Fruit fly (Drosophila melanogaster) whole organism, embryonic: Measurements from ENCODE around the gene CG5160.

Experiments
- Abd-B ChIP-seq: fragments of 200-800 bp; sonication (Bioruptor generic); optimal IDR thresholded peaks from 2 replicates; lab custom pipeline; 2018; ENCODE audit warnings: missing biosample characterization, mild to moderate bottlenecking, missing genetic modification characterization, moderate library complexity
- Atf-2 ChIP-seq: fragments of 200-800 bp; sonication (Bioruptor generic); optimal IDR thresholded peaks from 2 replicates; lab custom pipeline; 2016; ENCODE audit warnings: missing biosample characterization, missing genetic modification characterization
- Awh ChIP-seq: fragments of 200-800 bp; sonication (Bioruptor generic); IDR thresholded peaks from 2 replicates; pipeline ENCODE4, ENCODE4 v1.3.6; 2022; ENCODE audit warnings: missing biosample characterization, missing genetic modification characterization
- BEAF-32 ChIP-seq: fragments of 200-800 bp; sonication (Bioruptor generic); optimal IDR thresholded peaks from 3 replicates; lab custom pipeline; 2017; ENCODE audit warnings: missing biosample characterization, missing genetic modification characterization, mild to moderate bottlenecking, moderate library complexity, missing genetic modification reagents
- BtbVII ChIP-seq: fragments of 200-800 bp; sonication (Bioruptor generic); optimal IDR thresholded peaks from 3 replicates; lab custom pipeline; 2017; ENCODE audit warnings: missing biosample characterization, mild to moderate bottlenecking, missing genetic modification characterization
- CG10321 ChIP-seq: fragments of 200-800 bp; sonication (Bioruptor generic); IDR thresholded peaks from 2 replicates; pipeline ENCODE4 v1.3.6; 2022; ENCODE audit warnings: missing biosample characterization, missing genetic modification characterization
- CG11398 ChIP-seq: fragments of 200-800 bp; sonication (Bioruptor generic); optimal IDR thresholded peaks from 2 replicates; lab custom pipeline; 2016; ENCODE audit warnings: missing biosample characterization, missing genetic modification characterization
- CG14050 ChIP-seq: fragments of 200-800 bp; sonication (Bioruptor generic); IDR thresholded peaks from 3 replicates; pipeline ENCODE4 v1.3.6; 2022; ENCODE audit warnings: missing biosample characterization, missing genetic modification characterization
- CG14965 ChIP-seq: fragments of 200-800 bp; sonication (Bioruptor generic); optimal IDR thresholded peaks from 2 replicates; lab custom pipeline; 2016; ENCODE audit warnings: missing biosample characterization, missing genetic modification characterization, borderline replicate concordance
- CG1529 ChIP-seq: fragments of 200-800 bp; sonication (Bioruptor generic); optimal IDR thresholded peaks from 3 replicates; lab custom pipeline; 2018; ENCODE audit warnings: missing biosample characterization, missing genetic modification characterization
- CG15601 ChIP-seq: fragments of 200-800 bp; sonication (Bioruptor generic); optimal IDR thresholded peaks from 3 replicates; lab custom pipeline; 2019; ENCODE audit warnings: missing biosample characterization, mild to moderate bottlenecking, missing genetic modification characterization, moderate library complexity
- CG16815 ChIP-seq: fragments of 200-800 bp; sonication (Bioruptor generic); optimal IDR thresholded peaks from 3 replicates; lab custom pipeline; 2017; ENCODE audit warnings: missing biosample characterization, mild to moderate bottlenecking, missing genetic modification characterization
- CG16863 ChIP-seq: fragments of 200-800 bp; sonication (Bioruptor generic); optimal IDR thresholded peaks from 3 replicates; lab custom pipeline; 2016; ENCODE audit warnings: missing biosample characterization, missing genetic modification characterization
- CG1792 ChIP-seq: fragments of 200-800 bp; sonication (Bioruptor generic); optimal IDR thresholded peaks from 2 replicates; lab custom pipeline; 2016; ENCODE audit warnings: missing biosample characterization, missing genetic modification characterization
- CG2889 ChIP-seq: fragments of 200-800 bp; sonication (Bioruptor generic); IDR thresholded peaks from 3 replicates; pipeline ENCODE4 v1.3.6; 2022; ENCODE audit warnings: missing biosample characterization, missing genetic modification characterization
- CG3065 ChIP-seq: fragments of 200-800 bp; sonication (Bioruptor generic); optimal IDR thresholded peaks from 2 replicates; lab custom pipeline; 2016; ENCODE audit warnings: missing biosample characterization, missing genetic modification characterization
- CG31441 ChIP-seq: fragments of 200-800 bp; sonication (Bioruptor generic); IDR thresholded peaks from 2 replicates; pipeline ENCODE4 v1.3.6; 2022; ENCODE audit warnings: missing biosample characterization, missing genetic modification characterization
- CG4424 ChIP-seq: fragments of 200-800 bp; sonication (Bioruptor generic); optimal IDR thresholded peaks from 3 replicates; lab custom pipeline; 2016; ENCODE audit warnings: missing biosample characterization, missing genetic modification characterization
- CG4854 ChIP-seq: fragments of 200-800 bp; sonication (Bioruptor generic); optimal IDR thresholded peaks from 2 replicates; lab custom pipeline; 2016; ENCODE audit warnings: missing biosample characterization, missing genetic modification characterization, inconsistent platforms
- CG6654 ChIP-seq: fragments of 200-800 bp; sonication (Bioruptor generic); optimal IDR thresholded peaks from 2 replicates; lab custom pipeline; 2017; ENCODE audit warnings: missing biosample characterization, mild to moderate bottlenecking, missing genetic modification characterization
- CG7745 ChIP-seq: fragments of 200-800 bp; sonication (Bioruptor generic); optimal IDR thresholded peaks from 2 replicates; lab custom pipeline; 2018; ENCODE audit warnings: missing biosample characterization, mild to moderate bottlenecking, missing genetic modification characterization, moderate library complexity
- CG7839 ChIP-seq: fragments of 200-800 bp; sonication (Bioruptor generic); optimal IDR thresholded peaks from 3 replicates; lab custom pipeline; 2018; ENCODE audit warnings: missing biosample characterization, mild to moderate bottlenecking, missing genetic modification characterization, moderate library complexity
- CG9727 ChIP-seq: fragments of 200-800 bp; sonication (Bioruptor generic); optimal IDR thresholded peaks from 3 replicates; lab custom pipeline; 2017; ENCODE audit warnings: missing biosample characterization, mild to moderate bottlenecking, missing genetic modification characterization
- CG9797 ChIP-seq: fragments of 200-800 bp; sonication (Bioruptor generic); optimal IDR thresholded peaks from 3 replicates; lab custom pipeline; 2018; ENCODE audit warnings: missing biosample characterization, mild to moderate bottlenecking, missing genetic modification characterization
- Hey ChIP-seq: fragments of 200-800 bp; sonication (Bioruptor generic); optimal IDR thresholded peaks from 3 replicates; lab custom pipeline; 2018; ENCODE audit warnings: missing biosample characterization, mild to moderate bottlenecking, missing genetic modification characterization
- Kr ChIP-seq: fragments of 200-800 bp; sonication (Bioruptor generic); optimal IDR thresholded peaks from 2 replicates; lab custom pipeline; 2017; ENCODE audit warnings: missing biosample characterization, mild to moderate bottlenecking, missing genetic modification characterization
- Lpt ChIP-seq: fragments of >200 bp; optimal IDR thresholded peaks from 2 replicates; lab custom pipeline; 2018; ENCODE audit warnings: missing biosample characterization, missing genetic modification characterization
- Mes4 ChIP-seq: fragments of 200-800 bp; sonication (Bioruptor generic); optimal IDR thresholded peaks from 2 replicates; lab custom pipeline; 2016; ENCODE audit warnings: missing biosample characterization, missing genetic modification characterization
- Side ChIP-seq: fragments of 200-800 bp; sonication (Bioruptor generic); optimal IDR thresholded peaks from 2 replicates; lab custom pipeline; 2016; ENCODE audit warnings: missing biosample characterization, missing genetic modification characterization
- Sox102F ChIP-seq: fragments of 200-800 bp; sonication (Bioruptor generic); optimal IDR thresholded peaks from 2 replicates; lab custom pipeline; 2018; ENCODE audit warnings: missing biosample characterization, mild to moderate bottlenecking, missing genetic modification characterization, moderate library complexity
- Xbp1 ChIP-seq: fragments of 200-800 bp; sonication (Bioruptor generic); optimal IDR thresholded peaks from 3 replicates; lab custom pipeline; 2016; ENCODE audit warnings: missing biosample characterization, mild to moderate bottlenecking, missing genetic modification characterization
- ac ChIP-seq: fragments of 200-800 bp; sonication (Bioruptor generic); optimal IDR thresholded peaks from 3 replicates; lab custom pipeline; 2017; ENCODE audit warnings: missing biosample characterization, mild to moderate bottlenecking, missing genetic modification characterization
- ash1 ChIP-seq: fragments of 200-800 bp; sonication (Bioruptor generic); optimal IDR thresholded peaks from 2 replicates; lab custom pipeline; 2018; ENCODE audit warnings: missing biosample characterization, mild to moderate bottlenecking, missing genetic modification characterization
- az2 ChIP-seq: fragments of 200-800 bp; sonication (Bioruptor generic); optimal IDR thresholded peaks from 3 replicates; lab custom pipeline; 2016; ENCODE audit warnings: missing biosample characterization, missing genetic modification characterization
- bcd ChIP-seq: fragments of 200-800 bp; sonication (Bioruptor generic); optimal IDR thresholded peaks from 2 replicates; lab custom pipeline; 2017; ENCODE audit warnings: missing biosample characterization, mild to moderate bottlenecking, missing genetic modification characterization
- br ChIP-seq: fragments of >200 bp; optimal IDR thresholded peaks from 2 replicates; lab custom pipeline; 2017
- bsh ChIP-seq, 2 experiments: fragments of 200-800 bp; sonication (Bioruptor generic); optimal IDR thresholded peaks; 2 replicates each; lab custom pipeline; 2017 to 2018; ENCODE audit warnings: mild to moderate bottlenecking in 2 of 2, missing biosample characterization in 2 of 2, missing genetic modification characterization in 2 of 2, moderate library complexity in 1 of 2
- caup ChIP-seq: fragments of 200-800 bp; sonication (Bioruptor generic); optimal IDR thresholded peaks from 3 replicates; lab custom pipeline; 2017; ENCODE audit warnings: missing biosample characterization, mild to moderate bottlenecking, missing genetic modification characterization, moderate library complexity; ENCODE audit not compliant: severe bottlenecking
- crc ChIP-seq: fragments of 200-800 bp; sonication (Bioruptor generic); optimal IDR thresholded peaks from 2 replicates; lab custom pipeline; 2016; ENCODE audit warnings: missing biosample characterization, missing genetic modification characterization
- dimm ChIP-seq: fragments of 200-800 bp; sonication (Bioruptor generic); IDR thresholded peaks from 2 replicates; pipeline ENCODE4 v1.3.6; 2022; ENCODE audit warnings: missing biosample characterization, missing genetic modification characterization
- insv ChIP-seq, 2 experiments: fragments of 200-800 bp; sonication (Bioruptor generic); optimal IDR thresholded peaks; 3 replicates each; lab custom pipeline; 2016 to 2018; ENCODE audit warnings: missing biosample characterization in 2 of 2, missing genetic modification characterization in 2 of 2
- mam ChIP-seq: fragments of 200-800 bp; sonication (Bioruptor generic); optimal IDR thresholded peaks from 3 replicates; lab custom pipeline; 2016; ENCODE audit warnings: missing biosample characterization, missing genetic modification characterization
- nmo ChIP-seq: fragments of 200-800 bp; sonication (Bioruptor generic); optimal IDR thresholded peaks from 2 replicates; lab custom pipeline; 2018; ENCODE audit warnings: missing biosample characterization, mild to moderate bottlenecking, missing genetic modification characterization, moderate library complexity
- sna ChIP-seq: fragments of 200-800 bp; sonication (Bioruptor generic); IDR thresholded peaks from 2 replicates; pipeline ENCODE4 v1.3.6; 2022; ENCODE audit warnings: missing biosample characterization, missing genetic modification characterization; ENCODE audit not compliant: partially characterized antibody
- tup ChIP-seq: fragments of 200-800 bp; sonication (Bioruptor generic); optimal IDR thresholded peaks from 2 replicates; lab custom pipeline; 2016; ENCODE audit warnings: missing biosample characterization, mild to moderate bottlenecking, missing genetic modification characterization, moderate library complexity
- unc-4 ChIP-seq: fragments of 200-800 bp; sonication (Bioruptor generic); IDR thresholded peaks from 2 replicates; pipeline ENCODE4 v1.3.6; 2022; ENCODE audit warnings: missing biosample characterization, missing genetic modification characterization; ENCODE audit not compliant: partially characterized antibody
- vnd ChIP-seq: fragments of 200-800 bp; sonication (Bioruptor generic); IDR thresholded peaks from 3 replicates; pipeline ENCODE4 v1.3.6; 2022; ENCODE audit warnings: missing biosample characterization, missing genetic modification characterization; ENCODE audit not compliant: partially characterized antibody
- wdn ChIP-seq: fragments of 200-800 bp; sonication (Bioruptor generic); IDR thresholded peaks from 2 replicates; pipeline ENCODE4 v1.3.6; 2022; ENCODE audit warnings: missing biosample characterization, missing genetic modification characterization
- wor ChIP-seq: fragments of 200-800 bp; sonication (Bioruptor generic); IDR thresholded peaks from 2 replicates; pipeline ENCODE4 v1.3.6; 2022; ENCODE audit warnings: missing biosample characterization, missing genetic modification characterization
- zen2 ChIP-seq: fragments of 200-800 bp; sonication (Bioruptor generic); IDR thresholded peaks from 3 replicates; pipeline ENCODE4 v1.3.6; 2022; ENCODE audit warnings: missing biosample characterization, missing genetic modification characterization; ENCODE audit not compliant: partially characterized antibody

The CG5160 gene

DNA sequence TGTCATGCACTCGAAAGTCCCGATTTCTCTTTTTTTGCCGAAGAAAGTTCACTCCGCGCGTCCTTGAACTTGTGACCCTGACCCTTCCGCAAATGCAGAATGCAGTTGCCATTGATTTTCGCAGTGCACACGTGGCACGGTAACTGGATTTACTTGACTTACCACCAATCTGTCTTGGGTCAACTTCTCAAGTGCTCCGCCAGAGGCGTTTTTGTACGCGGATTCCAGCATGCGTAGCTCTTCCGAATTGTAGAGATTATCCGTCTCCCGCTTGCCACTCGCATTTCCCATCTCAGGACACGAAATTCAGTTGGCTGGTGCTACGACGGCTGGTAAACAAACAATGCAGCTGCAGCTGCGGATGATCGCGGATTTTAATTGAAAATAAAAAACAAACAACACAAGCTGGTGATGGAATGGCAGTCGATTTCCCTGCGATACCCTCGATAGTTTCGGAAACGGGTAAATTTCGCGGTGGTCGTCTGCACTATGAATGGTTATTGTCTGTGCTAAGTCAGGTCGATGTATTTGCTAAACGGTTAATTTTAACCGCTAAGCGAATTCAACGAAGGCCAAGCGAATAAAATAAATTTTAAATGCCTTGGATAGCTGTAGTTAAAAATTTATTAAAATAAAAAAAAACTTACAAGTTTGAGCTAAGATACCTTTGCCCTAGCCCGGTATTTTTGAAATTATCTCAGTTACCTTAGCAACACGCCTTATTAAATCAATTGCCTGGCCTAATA is 10.6 kb downstream of the CG5160 start, which contains the start of the genes CG5149 and gudu (continued):
- TF ChIP-seq ash1 (GFP tag; lab: Kevin White, UChicago), result no peak
- no peak for TF ChIP-seq wor (GFP tag; lab: Robert Waterston, UW)
- TF ChIP-seq insv (GFP tag; optimal IDR thresholded peaks at IDR 0.05; lab: Kevin White, UChicago), result no peak
- TF ChIP-seq Mes4, result no peak
- no peak for TF ChIP-seq crc
- TF ChIP-seq Awh (GFP tag; lab: Robert Waterston, UW), result no peak
- TF ChIP-seq zen2 (GFP tag; lab: Robert Waterston, UW), result peak; percentile 77
- no peak for TF ChIP-seq CG4424 (GFP tag; lab: Kevin White, UChicago)
- TF ChIP-seq dimm (GFP tag; lab: Robert Waterston, UW), result no peak
- peak; percentile 49 for TF ChIP-seq CG15601 (tag; lab: Kevin White, UChicago)
- no peak for TF ChIP-seq mam (GFP tag; lab: Kevin White, UChicago)
- TF ChIP-seq az2 (GFP tag; lab: Kevin White, UChicago), result no peak
- TF ChIP-seq CG6654, result no peak
- TF ChIP-seq Hey (tag; lab: Kevin White, UChicago), result no peak
- no peak for TF ChIP-seq CG4854
- no peak for TF ChIP-seq Abd-B (GFP tag; lab: Kevin White, UChicago)
- no peak for TF ChIP-seq Lpt (GFP tag; lab: Kevin White, UChicago)
- peak; percentile 88 for TF ChIP-seq unc-4 (GFP tag; lab: Robert Waterston, UW)
- no peak for TF ChIP-seq CG14965 (GFP tag; lab: Kevin White, UChicago)
- peak; percentile 90 for TF ChIP-seq BEAF-32 (GFP tag; lab: Kevin White, UChicago)
- TF ChIP-seq sna, result peak; percentile 76
- no peak for TF ChIP-seq CG9727 (GFP tag; lab: Kevin White, UChicago)
- TF ChIP-seq Side (GFP tag; lab: Kevin White, UChicago), result no peak
- TF ChIP-seq CG1529 (GFP tag; lab: Kevin White, UChicago), result no peak
- peak; percentile 73 for TF ChIP-seq vnd (GFP tag; lab: Robert Waterston, UW)
- TF ChIP-seq CG3065 (GFP tag; lab: Kevin White, UChicago), result no peak
- no peak for TF ChIP-seq CG7839 (tag; lab: Kevin White, UChicago)
- TF ChIP-seq bcd (GFP tag; lab: Kevin White, UChicago), result peak; percentile 40
- peak; percentile 6 for TF ChIP-seq caup (GFP tag; lab: Kevin White, UChicago)
- no peak for TF ChIP-seq CG1792 (GFP tag; lab: Kevin White, UChicago)
- no peak for TF ChIP-seq tup (GFP tag; lab: Kevin White, UChicago)
- no peak for TF ChIP-seq CG7745 (tag; lab: Kevin White, UChicago)
- peak; percentile 7 for TF ChIP-seq nmo (GFP tag; lab: Kevin White, UChicago)
- peak; percentile 30; the same call in 1 of the 2 replicates for TF ChIP-seq CG31441 (GFP tag; lab: Robert Waterston, UW)
- peak; percentile 49 for TF ChIP-seq ac (GFP tag; lab: Kevin White, UChicago)
- no peak for TF ChIP-seq CG11398 (GFP tag; lab: Kevin White, UChicago)
- no peak for TF ChIP-seq CG14050 (GFP tag; lab: Robert Waterston, UW)
- no peak for TF ChIP-seq Kr (GFP tag; lab: Kevin White, UChicago)
- no peak for TF ChIP-seq CG16863
- no peak for TF ChIP-seq CG2889 (GFP tag; lab: Robert Waterston, UW)
- TF ChIP-seq CG10321, result no peak
- no peak for TF ChIP-seq wdn (GFP tag; lab: Robert Waterston, UW)
- no peak for TF ChIP-seq br (lab: Kevin White, UChicago)
- TF ChIP-seq Xbp1 (GFP tag; lab: Kevin White, UChicago), result no peak
- no peak for TF ChIP-seq Atf-2
- TF ChIP-seq CG9797, result peak; percentile 46
- no peak for TF ChIP-seq CG16815 (GFP tag; lab: Kevin White, UChicago)
- no peak for TF ChIP-seq BtbVII
- no peak for TF ChIP-seq bsh (GFP tag; optimal IDR thresholded peaks at IDR 0.05; lab: Kevin White, UChicago)
- TF ChIP-seq Sox102F (GFP tag; lab: Kevin White, UChicago), result no peak
